Fruit fly (Drosophila melanogaster) whole organism, prepupa: ENCODE results near the gene GluRIIA.

ENCODE experiments used
- CG10669 ChIP-seq: fragments of 200-800 bp; sonication (Bioruptor generic); optimal IDR thresholded peaks from 3 replicates; lab custom pipeline; 2018; ENCODE audit warnings: missing biosample characterization, mild to moderate bottlenecking, missing genetic modification characterization, moderate library complexity
- CG15336 ChIP-seq: fragments of 200-800 bp; sonication (Bioruptor generic); IDR thresholded peaks from 2 replicates; pipeline ENCODE4 v1.3.6; 2022; ENCODE audit warnings: missing biosample characterization, missing genetic modification characterization
- CG1621 ChIP-seq: fragments of 200-800 bp; sonication (Bioruptor generic); optimal IDR thresholded peaks from 3 replicates; lab custom pipeline; 2018; ENCODE audit warnings: missing biosample characterization, mild to moderate bottlenecking, missing genetic modification characterization
- CG16779 ChIP-seq: fragments of 200-800 bp; sonication (Bioruptor generic); optimal IDR thresholded peaks from 3 replicates; lab custom pipeline; 2017; ENCODE audit warnings: missing biosample characterization, mild to moderate bottlenecking, missing genetic modification characterization
- CG3032 ChIP-seq: fragments of 200-800 bp; optimal IDR thresholded peaks from 2 replicates; lab custom pipeline; 2019; ENCODE audit warnings: missing biosample characterization, mild to moderate bottlenecking, missing genetic modification characterization, moderate library complexity
- CG31627 ChIP-seq: fragments of 200-800 bp; sonication (Bioruptor generic); optimal IDR thresholded peaks from 3 replicates; lab custom pipeline; 2016; ENCODE audit warnings: missing biosample characterization, missing genetic modification characterization
- CG32006 ChIP-seq: fragments of 200-800 bp; sonication (Bioruptor generic); optimal IDR thresholded peaks from 3 replicates; lab custom pipeline; 2017; ENCODE audit warnings: missing biosample characterization, mild to moderate bottlenecking, missing genetic modification characterization
- CG34406 ChIP-seq: fragments of 200-800 bp; sonication (Bioruptor generic); optimal IDR thresholded peaks from 3 replicates; lab custom pipeline; 2016; ENCODE audit warnings: missing biosample characterization, missing genetic modification characterization
- CG3919 ChIP-seq: fragments of 200-800 bp; sonication (Bioruptor generic); optimal IDR thresholded peaks from 3 replicates; lab custom pipeline; 2016; ENCODE audit warnings: missing biosample characterization, missing genetic modification characterization
- CG4318 ChIP-seq: fragments of 200-800 bp; sonication (Bioruptor generic); optimal IDR thresholded peaks from 3 replicates; lab custom pipeline; 2017; ENCODE audit warnings: missing biosample characterization, mild to moderate bottlenecking, missing genetic modification characterization
- CG6276 ChIP-seq: fragments of 200-800 bp; sonication (Bioruptor generic); optimal IDR thresholded peaks from 2 replicates; lab custom pipeline; 2017; ENCODE audit warnings: missing biosample characterization, mild to moderate bottlenecking, missing genetic modification characterization
- CG6808 ChIP-seq: fragments of 200-800 bp; sonication (Bioruptor generic); optimal IDR thresholded peaks from 3 replicates; lab custom pipeline; 2017; ENCODE audit warnings: missing biosample characterization, missing genetic modification characterization, mild to moderate bottlenecking, moderate library complexity, missing genetic modification reagents
- CG7368 ChIP-seq: fragments of 200-800 bp; sonication (Bioruptor generic); optimal IDR thresholded peaks from 3 replicates; lab custom pipeline; 2016; ENCODE audit warnings: missing biosample characterization, missing genetic modification characterization
- CG8119 ChIP-seq: fragments of 200-800 bp; sonication (Bioruptor generic); IDR thresholded peaks from 3 replicates; pipeline ENCODE4 v1.3.6; 2022; ENCODE audit warnings: missing biosample characterization, missing genetic modification characterization
- CG8319 ChIP-seq: fragments of 200-800 bp; sonication (Bioruptor generic); optimal IDR thresholded peaks from 3 replicates; lab custom pipeline; 2016; ENCODE audit warnings: missing biosample characterization, missing genetic modification characterization
- CG9139 ChIP-seq: fragments of 200-800 bp; sonication (Bioruptor generic); optimal IDR thresholded peaks from 3 replicates; lab custom pipeline; 2017; ENCODE audit warnings: missing biosample characterization, mild to moderate bottlenecking, missing genetic modification characterization
- Ets21C ChIP-seq: fragments of 200-800 bp; sonication (Bioruptor generic); optimal IDR thresholded peaks from 3 replicates; lab custom pipeline; 2016; ENCODE audit warnings: missing biosample characterization, missing genetic modification characterization
- Ets96B ChIP-seq: fragments of 200-800 bp; optimal IDR thresholded peaks from 2 replicates; lab custom pipeline; 2019; ENCODE audit warnings: missing biosample characterization, mild to moderate bottlenecking, missing genetic modification characterization, moderate library complexity
- Gug ChIP-seq: fragments of 200-800 bp; sonication (Bioruptor generic); IDR thresholded peaks from 2 replicates; pipeline ENCODE4 v1.3.6; 2022; ENCODE audit warnings: missing biosample characterization, missing genetic modification characterization
- Hr38 ChIP-seq: sonication (Bioruptor generic); optimal IDR thresholded peaks from 2 replicates; lab custom pipeline; 2016; ENCODE audit warnings: missing biosample characterization, missing genetic modification characterization
- Hr39 ChIP-seq: fragments of 200-800 bp; sonication (Bioruptor generic); optimal IDR thresholded peaks from 2 replicates; lab custom pipeline; 2016; ENCODE audit warnings: missing biosample characterization, missing genetic modification characterization
- Lpt ChIP-seq: fragments of 200-800 bp; sonication (Bioruptor generic); optimal IDR thresholded peaks from 3 replicates; lab custom pipeline; 2016; ENCODE audit warnings: missing biosample characterization, missing genetic modification characterization
- Met ChIP-seq: fragments of 200-800 bp; sonication (Bioruptor generic); optimal IDR thresholded peaks from 3 replicates; lab custom pipeline; 2016; ENCODE audit warnings: missing biosample characterization, missing genetic modification characterization
- OdsH ChIP-seq: fragments of 200-800 bp; sonication (Bioruptor generic); optimal IDR thresholded peaks from 3 replicates; lab custom pipeline; 2016; ENCODE audit warnings: missing biosample characterization, missing genetic modification characterization
- Sox102F ChIP-seq: fragments of 200-800 bp; sonication (Bioruptor generic); optimal IDR thresholded peaks from 2 replicates; lab custom pipeline; 2016; ENCODE audit warnings: missing biosample characterization, mild to moderate bottlenecking, missing genetic modification characterization
- Sox14 ChIP-seq: fragments of 200-800 bp; sonication (Bioruptor generic); optimal IDR thresholded peaks from 3 replicates; lab custom pipeline; 2016; ENCODE audit warnings: missing biosample characterization, missing genetic modification characterization
- Sox15 ChIP-seq: fragments of 200-800 bp; sonication (Bioruptor generic); optimal IDR thresholded peaks from 3 replicates; lab custom pipeline; 2016; ENCODE audit warnings: missing biosample characterization, missing genetic modification characterization
- achi ChIP-seq: fragments of 200-800 bp; sonication (Bioruptor generic); optimal IDR thresholded peaks from 3 replicates; lab custom pipeline; 2016; ENCODE audit warnings: missing biosample characterization, missing genetic modification characterization
- acj6 ChIP-seq: fragments of 200-800 bp; sonication (Bioruptor generic); optimal IDR thresholded peaks from 3 replicates; lab custom pipeline; 2016; ENCODE audit warnings: missing biosample characterization, missing genetic modification characterization
- cyc ChIP-seq: fragments of 200-800 bp; sonication (Bioruptor generic); optimal IDR thresholded peaks from 3 replicates; lab custom pipeline; 2016; ENCODE audit warnings: missing biosample characterization, missing genetic modification characterization
- eg ChIP-seq: fragments of 200-800 bp; sonication (Bioruptor generic); IDR thresholded peaks from 3 replicates; pipeline ENCODE4 v1.3.6; 2022; ENCODE audit warnings: missing biosample characterization, missing genetic modification characterization
- esn ChIP-seq: fragments of 200-800 bp; sonication (Bioruptor generic); optimal IDR thresholded peaks from 2 replicates; lab custom pipeline; 2016; ENCODE audit warnings: missing biosample characterization, mild to moderate bottlenecking, missing genetic modification characterization, moderate library complexity
- fd59A ChIP-seq: fragments of 200-800 bp; sonication (Bioruptor generic); optimal IDR thresholded peaks from 2 replicates; lab custom pipeline; 2017; ENCODE audit warnings: missing biosample characterization, mild to moderate bottlenecking, missing genetic modification characterization, missing genetic modification reagents
- fkh ChIP-seq: fragments of 200-800 bp; sonication (Bioruptor generic); optimal IDR thresholded peaks from 3 replicates; lab custom pipeline; 2017; ENCODE audit warnings: missing biosample characterization, mild to moderate bottlenecking, missing genetic modification characterization, moderate library complexity
- lz ChIP-seq: fragments of 200-800 bp; sonication (Bioruptor generic); optimal IDR thresholded peaks from 3 replicates; lab custom pipeline; 2016; ENCODE audit warnings: missing biosample characterization, missing genetic modification characterization
- net ChIP-seq: fragments of 200-800 bp; sonication (Bioruptor generic); optimal IDR thresholded peaks from 3 replicates; lab custom pipeline; 2016; ENCODE audit warnings: missing biosample characterization, missing genetic modification characterization
- pdm3 ChIP-seq: fragments of 200-800 bp; sonication (Bioruptor generic); optimal IDR thresholded peaks from 3 replicates; lab custom pipeline; 2016; ENCODE audit warnings: missing biosample characterization, missing genetic modification characterization
- salr ChIP-seq, 2 experiments: fragments of 200-800 bp; sonication (Bioruptor generic); optimal IDR thresholded peaks; 3 replicates each; lab custom pipeline; 2016 to 2018; ENCODE audit warnings: missing biosample characterization in 2 of 2, missing genetic modification characterization in 2 of 2, mild to moderate bottlenecking in 1 of 2
- spab ChIP-seq: fragments of 200-800 bp; sonication (Bioruptor generic); optimal IDR thresholded peaks from 2 replicates; lab custom pipeline; 2017; ENCODE audit warnings: missing biosample characterization, mild to moderate bottlenecking, missing genetic modification characterization, missing genetic modification reagents
- ss ChIP-seq, 2 experiments: fragments of 200-800 bp; sonication (Bioruptor generic); optimal IDR thresholded peaks; 2 replicates in 1 of 2; 3 replicates in 1 of 2; lab custom pipeline; 2017 to 2018; ENCODE audit warnings: mild to moderate bottlenecking in 2 of 2, missing biosample characterization in 2 of 2, missing genetic modification characterization in 2 of 2, moderate library complexity in 1 of 2
- svp ChIP-seq: fragments of 200-800 bp; sonication (Bioruptor generic); peaks from one replicate; lab custom pipeline; 2016; ENCODE audit warnings: missing biosample characterization, missing genetic modification characterization
- topi ChIP-seq: fragments of 200-800 bp; sonication (Bioruptor generic); optimal IDR thresholded peaks from 3 replicates; lab custom pipeline; 2016; ENCODE audit warnings: missing biosample characterization, missing genetic modification characterization
- vri ChIP-seq: fragments of 200-800 bp; sonication (Bioruptor generic); optimal IDR thresholded peaks from 3 replicates; lab custom pipeline; 2016; ENCODE audit warnings: missing biosample characterization, mild to moderate bottlenecking, missing genetic modification characterization

The GluRIIA gene

DNA sequence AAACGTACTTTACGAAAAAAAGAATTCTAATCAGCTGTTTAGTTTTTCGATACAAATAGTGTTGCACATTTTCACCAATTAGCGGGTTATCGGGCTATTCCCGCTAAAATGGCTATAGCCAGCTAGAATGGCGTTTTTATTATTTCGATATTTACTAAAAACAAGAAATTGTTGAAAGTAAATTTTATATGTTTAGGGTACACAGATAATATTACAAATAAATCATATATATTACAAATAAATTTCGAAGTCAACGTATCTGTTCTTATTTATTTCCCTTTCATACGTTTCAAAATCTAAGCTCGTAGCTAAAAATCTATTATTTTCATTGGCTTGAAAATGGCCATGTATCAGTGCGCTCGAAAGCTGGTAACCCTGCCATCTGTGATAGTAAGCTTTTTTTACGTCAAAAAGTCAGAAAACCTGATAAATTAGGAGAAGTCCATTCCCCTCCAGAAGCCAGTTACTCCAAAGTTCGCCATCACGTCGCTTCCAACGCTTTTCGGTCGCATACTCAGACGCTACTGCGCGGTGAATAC lies 35.0 kb upstream of the GluRIIA start, which contains the start of the genes CG7382 and cl (continued):
- TF ChIP-seq CG6276 (GFP tag; lab: Kevin White, UChicago): no peak
- TF ChIP-seq Hr39 (GFP tag; lab: Kevin White, UChicago): peak; percentile 38
- no peak for TF ChIP-seq vri (GFP tag; lab: Kevin White, UChicago)
- TF ChIP-seq acj6: peak; percentile 53
- TF ChIP-seq salr (GFP tag; optimal IDR thresholded peaks at IDR 0.05; lab: Kevin White, UChicago): no peak
- peak; percentile 20 for TF ChIP-seq Sox15 (GFP tag; lab: Kevin White, UChicago)
- no peak for TF ChIP-seq CG8319 (GFP tag; lab: Kevin White, UChicago)
- TF ChIP-seq topi: peak; percentile 17
- no peak for TF ChIP-seq spab
- TF ChIP-seq OdsH (GFP tag; lab: Kevin White, UChicago): peak; percentile 31
- no peak for TF ChIP-seq fd59A (GFP tag; lab: Kevin White, UChicago)
- no peak for TF ChIP-seq CG7368 (GFP tag; lab: Kevin White, UChicago)
- TF ChIP-seq CG8119 (GFP tag; lab: Robert Waterston, UW): no peak
- no peak for TF ChIP-seq CG4318 (GFP tag; lab: Kevin White, UChicago)
- peak; percentile 48 for TF ChIP-seq achi (GFP tag; lab: Kevin White, UChicago)
- TF ChIP-seq Met: no peak

DNA sequence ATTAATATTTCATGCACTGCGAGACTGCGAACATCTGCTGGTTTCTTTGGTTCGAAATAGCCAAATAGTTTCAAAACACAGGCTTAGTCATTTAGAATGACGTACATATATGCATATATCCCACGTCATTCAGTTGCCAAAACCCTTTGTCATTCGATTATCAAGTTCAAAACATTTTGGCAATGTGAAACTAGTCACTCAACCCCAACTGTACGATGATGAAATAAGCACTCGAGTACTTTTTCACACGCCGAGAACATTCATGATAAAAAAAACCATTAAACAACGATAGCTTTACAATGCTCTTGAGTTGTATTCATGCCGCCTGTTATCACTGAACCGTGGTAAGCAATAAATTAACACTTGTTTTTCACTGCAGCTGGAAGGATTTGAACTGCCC lies 34.1 kb upstream of the GluRIIA start:
- TF ChIP-seq CG16779 (tag; lab: Kevin White, UChicago): no peak
- TF ChIP-seq Gug (GFP tag; lab: Robert Waterston, UW): no peak
- no peak for TF ChIP-seq Ets96B
- no peak for TF ChIP-seq Sox14
- TF ChIP-seq vri (GFP tag; lab: Kevin White, UChicago): peak; percentile 81
- no peak for TF ChIP-seq svp (GFP tag; lab: Kevin White, UChicago)
- TF ChIP-seq Sox15 (GFP tag; lab: Kevin White, UChicago): no peak
- TF ChIP-seq CG6276 (GFP tag; lab: Kevin White, UChicago): no peak
- TF ChIP-seq CG1621 (tag; lab: Kevin White, UChicago): no peak
- no peak for TF ChIP-seq lz (GFP tag; lab: Kevin White, UChicago)
- no peak for TF ChIP-seq Hr38 (GFP tag; lab: Kevin White, UChicago)
- TF ChIP-seq CG32006: no peak
- TF ChIP-seq CG4318 (GFP tag; lab: Kevin White, UChicago): no peak
- no peak for TF ChIP-seq pdm3 (GFP tag; lab: Kevin White, UChicago)
- peak; percentile 27 for TF ChIP-seq CG34406 (GFP tag; lab: Kevin White, UChicago)
- TF ChIP-seq net (GFP tag; lab: Kevin White, UChicago): no peak
- TF ChIP-seq topi: no peak
- TF ChIP-seq esn (GFP tag; lab: Kevin White, UChicago): peak; percentile 26
- TF ChIP-seq CG10669 (GFP tag; lab: Kevin White, UChicago): no peak
- TF ChIP-seq CG7368 (GFP tag; lab: Kevin White, UChicago): peak; percentile 1
- TF ChIP-seq Sox102F (GFP tag; lab: Kevin White, UChicago): no peak
- no peak for TF ChIP-seq cyc (GFP tag; lab: Kevin White, UChicago)
- TF ChIP-seq Hr39 (GFP tag; lab: Kevin White, UChicago): no peak
- no peak for TF ChIP-seq spab
- TF ChIP-seq CG3919 (GFP tag; lab: Kevin White, UChicago): no peak
- no peak for TF ChIP-seq CG3032 (tag; lab: Kevin White, UChicago)
- 0 out of 3 replicates have a peak, but pooled peaks have one; percentile 26 for TF ChIP-seq eg (GFP tag; lab: Robert Waterston, UW)
- TF ChIP-seq CG31627 (GFP tag; lab: Kevin White, UChicago): peak; percentile 5
- no peak for TF ChIP-seq fkh (GFP tag; lab: Kevin White, UChicago)
- TF ChIP-seq CG15336 (GFP tag; lab: Robert Waterston, UW): no peak
- TF ChIP-seq CG6808: no peak
- TF ChIP-seq ss (GFP tag; optimal IDR thresholded peaks at IDR 0.05; lab: Kevin White, UChicago): no peak
- peak; percentile 20; the same call in 1 of the 3 replicates for TF ChIP-seq CG8119 (GFP tag; lab: Robert Waterston, UW)
- TF ChIP-seq Ets21C (GFP tag; lab: Kevin White, UChicago): no peak
- TF ChIP-seq Lpt (GFP tag; lab: Kevin White, UChicago): no peak
- TF ChIP-seq CG9139 (GFP tag; lab: Kevin White, UChicago): no peak
